Worm (Caenorhabditis elegans): ENCODE data around the gene R05A10.4.

ce11 chrIV:14177058-14177457 is 4.8 kb downstream of the R05A10.4 start, which contains the start of gene R05A10.2:
- TF ChIP-seq flt-1 (GFP tag; IDR thresholded peaks at IDR 0.05) (no peak), klf-2 (GFP tag; conservative IDR thresholded peaks at IDR 0.05) (no peak), cog-1 (tag; optimal IDR thresholded peaks at IDR 0.05) (no peak), ref-1 (GFP tag; conservative IDR thresholded peaks at IDR 0.05) (no peak), ztf-23 (GFP tag; IDR thresholded peaks at IDR 0.05) (no peak), T22C8.4 (GFP tag; IDR thresholded peaks at IDR 0.05) (no peak), med-1 (GFP tag; optimal IDR thresholded peaks at IDR 0.05; ENCODE audit: insufficient read depth) (no peak), ztf-29 (GFP tag; IDR thresholded peaks at IDR 0.05) (no peak)
